Worm (Caenorhabditis elegans): ENCODE data around the gene mfsd-11.

ce11 chrX:12173989-12174388 is 20.1 kb upstream of the mfsd-11 start:
- TF ChIP-seq unc-98 (GFP tag; IDR thresholded peaks at IDR 0.05) = no peak
- no peak for TF ChIP-seq lin-13 (GFP tag; optimal IDR thresholded peaks at IDR 0.05)
- no peak for TF ChIP-seq snpc-4 (tag; optimal IDR thresholded peaks at IDR 0.05)
- TF ChIP-seq nhr-19 (GFP tag; conservative IDR thresholded peaks at IDR 0.05) = no peak
- TF ChIP-seq skn-1 (tag; optimal IDR thresholded peaks at IDR 0.05) = no peak

Measured in whole organism, L1 larva.